Worm (Caenorhabditis elegans): ENCODE measurements around the gene Y34B4A.7.

DNA sequence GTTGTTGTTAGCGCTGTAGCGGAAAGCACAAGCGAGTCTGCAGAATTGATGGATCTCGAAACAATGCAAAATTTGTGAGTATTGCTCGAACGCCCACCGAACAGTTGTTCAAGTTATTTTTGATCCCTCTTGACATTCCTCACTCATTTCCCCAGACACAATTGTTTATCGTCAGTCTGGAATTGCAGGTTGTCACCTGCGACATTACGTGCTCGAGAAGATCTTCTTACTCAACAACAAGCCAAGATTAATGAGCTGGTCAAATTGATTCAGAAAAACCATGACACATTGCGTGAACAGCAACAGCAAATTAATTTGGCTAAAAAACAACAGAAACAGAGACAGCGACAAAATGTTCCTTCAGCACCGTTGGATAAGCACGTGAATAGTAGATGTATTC, 42.3 kb upstream of the Y34B4A.7 start:
- no peak for TF ChIP-seq lin-13 (tag; optimal IDR thresholded peaks at IDR 0.05)
- TF ChIP-seq unc-62 (GFP tag; optimal IDR thresholded peaks at IDR 0.05) = no peak
- TF ChIP-seq nhr-76 (tag; optimal IDR thresholded peaks at IDR 0.05) = no peak
- TF ChIP-seq mls-2 (tag; optimal IDR thresholded peaks at IDR 0.05) = no peak
- no peak for TF ChIP-seq ceh-43 (GFP tag; optimal IDR thresholded peaks at IDR 0.05)
- TF ChIP-seq blmp-1 (tag; optimal IDR thresholded peaks at IDR 0.05) = no peak
- no peak for TF ChIP-seq tbx-8 (GFP tag; optimal IDR thresholded peaks at IDR 0.05)
- no peak for TF ChIP-seq pha-4 (tag; optimal IDR thresholded peaks at IDR 0.05)
- no peak for TF ChIP-seq nhr-12 (tag; optimal IDR thresholded peaks at IDR 0.05)
- TF ChIP-seq snpc-4 (tag; optimal IDR thresholded peaks at IDR 0.05) = no peak
- TF ChIP-seq mep-1 (tag; optimal IDR thresholded peaks at IDR 0.05) = no peak
